Worm (Caenorhabditis elegans) whole organism, L4 larva: Measurements from ENCODE around the gene ZK370.4.

Experiments used
- D1046.2 ChIP-seq: fragments of 200-800 bp; sonication (Bioruptor generic); IDR thresholded peaks from 2 replicates; pipeline ENCODE4 v1.3.6; 2022; ENCODE audit warnings: missing genetic modification characterization, missing compliant biosample characterization
- F10B5.3 ChIP-seq: sonication (generic microtip); optimal IDR thresholded peaks from 2 replicates; lab custom pipeline; 2016; ENCODE audit warnings: mild to moderate bottlenecking, missing genetic modification characterization, missing compliant biosample characterization
- F44E2.7 ChIP-seq: fragments of 200-800 bp; sonication (Bioruptor generic); IDR thresholded peaks from 2 replicates; pipeline ENCODE4 v2.1.2; 2022; ENCODE audit warnings: missing genetic modification characterization, missing compliant biosample characterization
- Y105C5A.15 ChIP-seq: fragments of 200-800 bp; sonication (Bioruptor generic); IDR thresholded peaks from 2 replicates; pipeline ENCODE4 v1.3.6; 2022; ENCODE audit warnings: missing genetic modification characterization, missing compliant biosample characterization
- Y5F2A.4 ChIP-seq: fragments of 200-800 bp; sonication (Bioruptor generic); optimal IDR thresholded peaks from 2 replicates; lab custom pipeline; 2018; ENCODE audit warnings: mild to moderate bottlenecking, missing genetic modification characterization, missing compliant biosample characterization
- aha-1 ChIP-seq: fragments of 150-350 bp; peaks from one replicate; lab custom pipeline; 2014; ENCODE audit warnings: missing biosample characterization, missing genetic modification characterization
- aly-2 ChIP-seq: sonication (generic microtip); optimal IDR thresholded peaks from 2 replicates; lab custom pipeline; 2018; ENCODE audit warnings: missing biosample characterization, missing genetic modification characterization
- attf-4 ChIP-seq: sonication (generic microtip); optimal IDR thresholded peaks from 3 replicates; lab custom pipeline; 2017; ENCODE audit warnings: missing biosample characterization, missing genetic modification characterization
- ceh-20 ChIP-seq: fragments of 200-800 bp; sonication (Bioruptor generic); IDR thresholded peaks from 2 replicates; pipeline ENCODE4 v1.3.6; 2022; ENCODE audit warnings: missing genetic modification reagents, missing genetic modification characterization, missing compliant biosample characterization
- ceh-32 ChIP-seq: sonication (generic microtip); optimal IDR thresholded peaks from 2 replicates; lab custom pipeline; 2016; ENCODE audit warnings: mild to moderate bottlenecking, missing genetic modification characterization, missing compliant biosample characterization; ENCODE audit not compliant: poor library complexity
- ceh-62 ChIP-seq: sonication (generic microtip); optimal IDR thresholded peaks from 2 replicates; lab custom pipeline; 2017; ENCODE audit warnings: missing biosample characterization, missing genetic modification characterization
- ceh-82 ChIP-seq: sonication (generic microtip); optimal IDR thresholded peaks from 2 replicates; lab custom pipeline; 2017; ENCODE audit warnings: missing biosample characterization, missing genetic modification characterization
- daf-16 ChIP-seq, 3 experiments: sonication (generic microtip); optimal IDR thresholded peaks; 2 replicates each; lab custom pipeline; 2016 to 2017; ENCODE audit warnings: missing genetic modification characterization in 3 of 3, missing genetic modification reagents in 3 of 3, mild to moderate bottlenecking in 2 of 3, missing compliant biosample characterization in 2 of 3, missing biosample characterization in 1 of 3, moderate library complexity in 1 of 3
- daf-8 ChIP-seq: fragments of 200-800 bp; sonication (Bioruptor generic); IDR thresholded peaks from 2 replicates; pipeline ENCODE4 v1.3.6; 2022; ENCODE audit warnings: missing genetic modification characterization, missing compliant biosample characterization
- dmd-6 ChIP-seq: fragments of 200-800 bp; sonication (Bioruptor generic); IDR thresholded peaks from 2 replicates; pipeline ENCODE4 v1.3.6; 2022; ENCODE audit warnings: missing genetic modification reagents, missing genetic modification characterization, missing compliant biosample characterization
- dpl-1 ChIP-seq: fragments of 150-350 bp; optimal IDR thresholded peaks from 2 replicates; lab custom pipeline; 2014; ENCODE audit warnings: missing biosample characterization, missing genetic modification reagents, missing genetic modification characterization
- egl-27 ChIP-seq: sonication (generic microtip); optimal IDR thresholded peaks from 3 replicates; lab custom pipeline; 2017; ENCODE audit warnings: missing biosample characterization, missing genetic modification reagents, missing genetic modification characterization
- egl-43 ChIP-seq: fragments of 200-800 bp; sonication (Bioruptor generic); IDR thresholded peaks from 2 replicates; pipeline ENCODE4 v1.3.6; 2022; ENCODE audit warnings: missing genetic modification reagents, missing genetic modification characterization, missing compliant biosample characterization
- hlh-11 ChIP-seq: fragments of 200-800 bp; sonication (Bioruptor generic); optimal IDR thresholded peaks from 2 replicates; lab custom pipeline; 2018; ENCODE audit warnings: mild to moderate bottlenecking, missing genetic modification characterization, missing compliant biosample characterization
- hlh-30 ChIP-seq: sonication (generic microtip); optimal IDR thresholded peaks from 2 replicates; lab custom pipeline; 2017; ENCODE audit warnings: antibody characterized with exemption, mild to moderate bottlenecking, missing genetic modification characterization, missing compliant biosample characterization; ENCODE audit not compliant: insufficient read depth
- lir-3 ChIP-seq: sonication (generic microtip); optimal IDR thresholded peaks from 2 replicates; lab custom pipeline; 2016; ENCODE audit warnings: mild to moderate bottlenecking, missing genetic modification characterization, missing compliant biosample characterization
- lsy-2 ChIP-seq, 2 experiments: fragments of 150-350 bp in 1 of 2; sonication (generic microtip) in 1 of 2; optimal IDR thresholded peaks; 2 replicates each; lab custom pipeline; 2014 to 2017; ENCODE audit warnings: missing biosample characterization in 2 of 2, missing genetic modification characterization in 2 of 2
- mes-2 ChIP-seq: sonication (generic microtip); optimal IDR thresholded peaks from 2 replicates; lab custom pipeline; 2016; ENCODE audit warnings: missing genotype, mild to moderate bottlenecking, missing genetic modification characterization, missing compliant biosample characterization; ENCODE audit not compliant: poor library complexity, severe bottlenecking
- mxl-3 ChIP-seq: fragments of 200-800 bp; sonication (Bioruptor generic); optimal IDR thresholded peaks from 2 replicates; lab custom pipeline; 2018; ENCODE audit warnings: mild to moderate bottlenecking, missing genetic modification characterization, missing compliant biosample characterization
- nhr-10 ChIP-seq: fragments of 150-350 bp; optimal IDR thresholded peaks from 2 replicates; lab custom pipeline; 2014; ENCODE audit warnings: missing biosample characterization, missing genetic modification characterization
- nhr-28 ChIP-seq: fragments of 150-350 bp; optimal IDR thresholded peaks from 2 replicates; lab custom pipeline; 2014; ENCODE audit warnings: missing biosample characterization, missing genetic modification characterization
- nhr-41 ChIP-seq: fragments of 200-800 bp; sonication (Bioruptor generic); IDR thresholded peaks from 2 replicates; pipeline ENCODE4 v1.3.6; 2022; ENCODE audit warnings: missing genetic modification reagents, missing genetic modification characterization, missing compliant biosample characterization
- nhr-42 ChIP-seq: fragments of 200-800 bp; sonication (Bioruptor generic); IDR thresholded peaks from 2 replicates; pipeline ENCODE4 v1.3.6; 2022; ENCODE audit warnings: missing genetic modification characterization, missing compliant biosample characterization
- nhr-6 ChIP-seq: fragments of 150-350 bp; optimal IDR thresholded peaks from 2 replicates; lab custom pipeline; 2014; ENCODE audit warnings: missing biosample characterization, missing genetic modification characterization
- saeg-2 ChIP-seq: fragments of 200-800 bp; sonication (Bioruptor generic); IDR thresholded peaks from 2 replicates; pipeline ENCODE4 v1.3.6; 2022; ENCODE audit warnings: missing genetic modification reagents, missing genetic modification characterization, missing compliant biosample characterization
- set-16 ChIP-seq: fragments of 200-800 bp; sonication (Bioruptor generic); IDR thresholded peaks from 2 replicates; pipeline ENCODE4 v1.3.6; 2022; ENCODE audit warnings: missing genetic modification reagents, missing genetic modification characterization, missing compliant biosample characterization
- unc-130 ChIP-seq: sonication (generic microtip); optimal IDR thresholded peaks from 2 replicates; lab custom pipeline; 2016; ENCODE audit warnings: missing genetic modification reagents, missing genetic modification characterization, missing compliant biosample characterization
- unc-62 ChIP-seq, 3 experiments: fragments of 150-350 bp in 1 of 3; sonication (generic microtip); optimal IDR thresholded peaks in 2 of 3; peaks in 1 of 3; 1 replicate in 1 of 3; 2 replicates in 2 of 3; lab custom pipeline; 2014 to 2017; ENCODE audit warnings: missing biosample characterization in 3 of 3, missing genetic modification characterization in 3 of 3, missing genetic modification reagents in 3 of 3, missing genotype in 1 of 3
- zag-1 ChIP-seq: fragments of 150-350 bp; optimal IDR thresholded peaks from 2 replicates; lab custom pipeline; 2014; ENCODE audit warnings: missing biosample characterization, missing genetic modification characterization
- zfp-2 ChIP-seq: sonication (generic microtip); optimal IDR thresholded peaks from 2 replicates; lab custom pipeline; 2016; ENCODE audit warnings: mild to moderate bottlenecking, missing genetic modification characterization, missing compliant biosample characterization
- zfp-3 ChIP-seq: fragments of 200-800 bp; sonication (Bioruptor generic); conservative IDR thresholded peaks from 2 replicates; pipeline ENCODE4 v1.3.6; 2022; ENCODE audit warnings: missing genetic modification reagents, missing genetic modification characterization, missing compliant biosample characterization

ZK370.4 gene

DNA sequence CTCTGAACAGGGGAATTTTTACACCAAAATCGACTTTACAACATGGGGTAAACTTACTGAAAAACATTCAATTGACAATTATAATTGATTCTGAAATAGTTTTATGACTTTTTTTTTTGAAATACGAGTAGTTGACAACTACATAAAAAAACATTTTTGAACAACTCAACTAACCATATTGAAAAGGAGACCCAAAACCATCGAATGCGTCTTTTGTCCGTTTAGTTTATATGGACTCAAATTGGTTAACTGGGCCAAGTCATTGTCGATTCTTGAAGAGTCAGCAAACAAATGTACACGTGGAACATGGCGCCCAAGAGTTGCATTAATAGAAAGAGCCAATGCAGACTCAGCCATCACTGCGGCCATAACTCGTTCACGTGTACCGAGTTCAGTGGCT, 35.3 kb upstream of the ZK370.4 start:
- TF ChIP-seq aha-1 (tag; lab: Kevin White, UChicago) (peak; percentile 94), ceh-82 (tag; lab: Kevin White, UChicago) (no peak), dpl-1 (GFP tag; lab: Kevin White, UChicago) (no peak), aly-2 (tag; lab: Kevin White, UChicago) (no peak), egl-43 (GFP tag; lab: Robert Waterston, UW) (no peak)

DNA sequence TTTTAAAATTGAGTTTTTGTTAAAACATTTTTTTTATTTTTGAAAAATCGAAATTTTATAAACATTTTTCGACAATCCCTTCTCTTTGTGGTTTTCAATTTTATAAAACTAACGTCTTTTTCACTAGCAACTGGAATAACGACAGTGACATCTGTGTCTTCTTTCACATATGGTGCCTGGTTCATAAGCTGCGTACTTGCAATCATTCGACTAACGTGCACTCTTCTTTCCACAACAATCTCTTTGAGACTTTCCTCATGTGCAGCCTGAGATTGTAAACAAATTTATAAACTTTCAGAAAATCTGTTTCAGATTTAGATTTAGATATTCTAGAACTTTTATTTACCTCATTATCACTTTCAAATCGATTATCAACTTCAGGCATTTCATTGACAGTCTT, 33.8 kb upstream of the ZK370.4 start:
- TF ChIP-seq ceh-20 (no peak), egl-27 (no peak), mxl-3 (no peak), zag-1 (no peak), daf-8 (no peak), Y105C5A.15 (no peak), daf-16 (GFP tag; optimal IDR thresholded peaks at IDR 0.05; lab: Kevin White, UChicago) (no peak), daf-16 (tag; optimal IDR thresholded peaks at IDR 0.05; lab: Kevin White, UChicago) (no peak), nhr-41 (GFP tag; lab: Robert Waterston, UW) (no peak), hlh-11 (tag; lab: Kevin White, UChicago) (no peak), nhr-28 (tag; lab: Kevin White, UChicago) (no peak), D1046.2 (no peak), ceh-82 (tag; lab: Kevin White, UChicago) (no peak), attf-4 (tag; lab: Kevin White, UChicago) (no peak), lir-3 (tag; lab: Kevin White, UChicago) (no peak), hlh-30 (tag; lab: Kevin White, UChicago) (no peak), Y5F2A.4 (no peak)

DNA sequence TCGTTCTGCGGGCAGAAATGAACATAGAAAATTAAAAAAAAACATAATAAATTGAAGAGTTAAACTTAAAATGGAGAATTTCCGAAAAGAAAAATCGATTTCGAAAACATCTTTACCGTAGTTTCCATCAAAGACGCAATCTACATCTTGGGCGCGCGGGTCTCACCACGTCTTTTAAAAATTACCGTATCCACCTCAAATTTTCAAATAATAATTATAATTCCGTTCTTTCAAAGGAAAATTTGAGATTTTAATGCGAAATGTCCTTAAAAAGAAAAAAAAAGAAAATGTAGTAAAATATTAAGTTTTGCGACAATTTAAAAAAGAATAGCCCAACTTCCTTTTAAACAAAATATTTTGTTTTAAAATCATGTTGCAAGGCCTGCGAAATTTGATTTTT, 31.9 kb upstream of the ZK370.4 start:
- TF ChIP-seq nhr-42 (GFP tag; lab: Robert Waterston, UW) (no peak), lsy-2 (tag; optimal IDR thresholded peaks at IDR 0.05; lab: Kevin White, UChicago) (peak in 1 of 2 experiments; percentile 45)
- TF ChIP-seq, all 104 proteins: peak for 1

DNA sequence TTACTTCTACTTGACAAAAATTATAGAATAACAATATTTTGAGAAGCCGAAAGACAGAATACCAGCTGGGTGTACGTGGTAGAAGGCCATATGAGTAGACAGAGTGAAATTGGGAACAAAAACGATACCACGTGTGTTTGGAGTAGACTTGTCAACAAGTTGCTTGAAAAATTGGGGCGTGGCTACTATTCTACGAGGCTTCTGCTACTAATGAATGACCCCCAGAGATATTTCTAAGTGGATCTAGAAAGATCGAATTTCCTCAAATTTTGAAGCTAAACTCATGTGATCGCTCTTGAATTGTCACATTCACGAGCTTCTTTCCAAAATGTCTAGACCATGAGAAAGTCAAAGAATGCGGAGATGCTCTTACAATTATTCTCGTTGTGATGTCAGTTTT, 30.8 kb upstream of the ZK370.4 start:
- peak in 1 of 2 experiments; percentile 91 for TF ChIP-seq unc-62 (GFP tag; optimal IDR thresholded peaks at IDR 0.05 in 1 of 2; lab: Kevin White, UChicago)
- TF ChIP-seq unc-62 (tag; optimal IDR thresholded peaks at IDR 0.05; lab: Kevin White, UChicago): no peak
- no peak for TF ChIP-seq set-16
- TF ChIP-seq dmd-6 (GFP tag; lab: Robert Waterston, UW): peak; percentile 32

DNA sequence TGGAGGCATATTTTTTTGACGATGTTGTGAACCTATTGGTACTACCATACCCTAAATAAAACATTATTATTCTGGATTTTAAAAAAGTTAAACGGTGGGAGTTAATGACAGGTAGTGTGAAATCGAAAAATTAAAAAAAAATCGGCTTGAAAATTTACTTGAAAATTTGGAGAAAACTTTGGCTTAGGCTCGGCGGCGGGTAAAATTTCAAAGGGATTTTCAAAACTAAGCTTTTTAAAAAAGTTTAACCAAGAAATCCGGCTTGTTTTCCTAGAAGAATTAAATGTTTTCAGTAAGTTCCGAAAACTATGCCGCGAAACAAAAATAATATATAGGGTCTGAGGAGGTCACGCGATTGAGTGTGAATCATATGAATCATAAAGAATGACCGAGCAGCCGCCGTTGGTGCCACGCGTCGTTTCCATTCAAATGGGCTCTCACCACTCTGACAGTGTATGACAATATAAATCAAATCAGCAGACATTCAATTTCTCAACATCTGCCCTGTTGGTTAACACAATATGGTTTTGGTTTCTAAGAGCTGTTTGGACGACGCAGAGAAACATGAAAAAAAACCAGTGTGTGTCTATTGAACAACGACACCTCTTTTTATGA, 29.9 kb upstream of the ZK370.4 start, which contains the start of gene aak-1:
Gene aak-1, minus strand, starts transcription at position 51 of the 615 bp plus-strand sequence.
- TF ChIP-seq nhr-10 (tag; lab: Kevin White, UChicago): no peak
- TF ChIP-seq F44E2.7: no peak
- no peak for TF ChIP-seq F10B5.3 (tag; lab: Kevin White, UChicago)
- TF ChIP-seq nhr-42 (GFP tag; lab: Robert Waterston, UW): no peak
- no peak for TF ChIP-seq ceh-82 (tag; lab: Kevin White, UChicago)
- TF ChIP-seq zfp-3 (GFP tag; lab: Robert Waterston, UW): no peak
- no peak for TF ChIP-seq unc-130
- no peak for TF ChIP-seq nhr-6 (tag; lab: Kevin White, UChicago)
- TF ChIP-seq ceh-62 (tag; lab: Kevin White, UChicago): no peak
- peak; percentile 88 for TF ChIP-seq aha-1 (tag; lab: Kevin White, UChicago)
- TF ChIP-seq zfp-2: no peak
- TF ChIP-seq hlh-11 (tag; lab: Kevin White, UChicago): peak; percentile 47
- TF ChIP-seq ceh-32 (tag; lab: Kevin White, UChicago): no peak
- TF ChIP-seq hlh-30 (tag; lab: Kevin White, UChicago): peak; percentile 75
- peak; percentile 10 for TF ChIP-seq mes-2 (tag; lab: Kevin White, UChicago)
- TF ChIP-seq saeg-2 (GFP tag; lab: Robert Waterston, UW): no peak
